Worm (Caenorhabditis elegans) whole organism, L4 larva: ENCODE measurements around the gene ttr-23.

Experiments
- F10B5.3 ChIP-seq: sonication (generic microtip); optimal IDR thresholded peaks from 2 replicates; lab custom pipeline; 2016; ENCODE audit warnings: mild to moderate bottlenecking, missing genetic modification characterization, missing compliant biosample characterization
- Y75B8A.6 ChIP-seq: fragments of 200-800 bp; sonication (Bioruptor generic); IDR thresholded peaks from 2 replicates; pipeline ENCODE4 v1.3.6; 2022; ENCODE audit warnings: missing genetic modification reagents, missing genetic modification characterization, missing compliant biosample characterization
- ceh-44 ChIP-seq: fragments of 200-800 bp; sonication (Bioruptor generic); IDR thresholded peaks from 2 replicates; pipeline ENCODE4 v1.3.6; 2022; ENCODE audit warnings: missing genetic modification reagents, missing genetic modification characterization, missing compliant biosample characterization
- ceh-82 ChIP-seq: sonication (generic microtip); optimal IDR thresholded peaks from 2 replicates; lab custom pipeline; 2017; ENCODE audit warnings: missing biosample characterization, missing genetic modification characterization
- ctbp-1 ChIP-seq: fragments of 200-800 bp; sonication (Bioruptor generic); IDR thresholded peaks from 2 replicates; pipeline ENCODE4 v1.3.6; 2022; ENCODE audit warnings: missing genetic modification reagents, missing genetic modification characterization, missing compliant biosample characterization
- fkh-10 ChIP-seq: fragments of 150-350 bp; optimal IDR thresholded peaks from 2 replicates; lab custom pipeline; 2014; ENCODE audit warnings: missing biosample characterization, missing genetic modification reagents, missing genetic modification characterization

ttr-23 gene

ce11 chrV:10539114-10539513 is 50.5 kb downstream of the ttr-23 start, which contains the start of gene F25D1.8:
Gene F25D1.8, plus strand, starts transcription at chrV:10539414.
- TF ChIP-seq ceh-82 (tag; lab: Kevin White, UChicago) = no peak
- TF ChIP-seq ctbp-1 (GFP tag; lab: Robert Waterston, UW) = no peak
- no peak for TF ChIP-seq fkh-10 (GFP tag; lab: Kevin White, UChicago)
- TF ChIP-seq ceh-44 (GFP tag; lab: Robert Waterston, UW) = no peak
- TF ChIP-seq F10B5.3 (tag; lab: Kevin White, UChicago) = no peak
- TF ChIP-seq Y75B8A.6 = no peak
